Worm (Caenorhabditis elegans) whole organism, early embryonic: ENCODE results near the gene Y60A3A.19.

ENCODE experiments used
- B0310.2 ChIP-seq: sonication (generic microtip); optimal IDR thresholded peaks from 2 replicates; lab custom pipeline; 2016; ENCODE audit warnings: mild to moderate bottlenecking, missing genetic modification characterization, missing compliant biosample characterization
- F13C5.2 ChIP-seq: sonication (generic microtip); optimal IDR thresholded peaks from 2 replicates; lab custom pipeline; 2017; ENCODE audit warnings: mild to moderate bottlenecking, missing genetic modification characterization, inconsistent platforms, missing compliant biosample characterization
- ama-1 ChIP-seq: fragments of 150-350 bp; optimal IDR thresholded peaks from 2 replicates; lab custom pipeline; 2014
- ceh-13 ChIP-seq: fragments of 200-800 bp; sonication (Bioruptor generic); optimal IDR thresholded peaks from 2 replicates; lab custom pipeline; 2018; ENCODE audit warnings: mild to moderate bottlenecking, missing genetic modification characterization, missing compliant biosample characterization
- ceh-36 ChIP-seq: sonication (generic microtip); optimal IDR thresholded peaks from 2 replicates; lab custom pipeline; 2016; ENCODE audit warnings: missing genetic modification characterization, inconsistent platforms, missing compliant biosample characterization
- flt-1 ChIP-seq: fragments of 200-800 bp; sonication (Bioruptor generic); IDR thresholded peaks from 2 replicates; pipeline ENCODE4 v1.3.6; 2022; ENCODE audit warnings: missing genetic modification characterization, missing compliant biosample characterization
- hmg-4 ChIP-seq: fragments of 200-800 bp; sonication (Bioruptor generic); optimal IDR thresholded peaks from 2 replicates; lab custom pipeline; 2018; ENCODE audit warnings: mild to moderate bottlenecking, missing genetic modification characterization, missing compliant biosample characterization
- hnd-1 ChIP-seq: sonication (generic microtip); optimal IDR thresholded peaks from 2 replicates; lab custom pipeline; 2016; ENCODE audit warnings: missing genetic modification characterization, missing compliant biosample characterization
- scrt-1 ChIP-seq: fragments of 200-800 bp; sonication (Bioruptor generic); IDR thresholded peaks from 2 replicates; pipeline ENCODE4 v1.3.6; 2022; ENCODE audit warnings: missing genetic modification characterization, missing compliant biosample characterization
- sea-1 ChIP-seq: fragments of 200-800 bp; sonication (Bioruptor generic); conservative IDR thresholded peaks from 2 replicates; pipeline ENCODE4 v1.3.6; 2022; ENCODE audit warnings: missing genetic modification characterization, missing compliant biosample characterization
- tbx-11 ChIP-seq: fragments of 200-800 bp; sonication (Bioruptor generic); IDR thresholded peaks from 2 replicates; pipeline ENCODE4 v1.3.6; 2022; ENCODE audit warnings: missing genetic modification characterization, missing compliant biosample characterization

DNA sequence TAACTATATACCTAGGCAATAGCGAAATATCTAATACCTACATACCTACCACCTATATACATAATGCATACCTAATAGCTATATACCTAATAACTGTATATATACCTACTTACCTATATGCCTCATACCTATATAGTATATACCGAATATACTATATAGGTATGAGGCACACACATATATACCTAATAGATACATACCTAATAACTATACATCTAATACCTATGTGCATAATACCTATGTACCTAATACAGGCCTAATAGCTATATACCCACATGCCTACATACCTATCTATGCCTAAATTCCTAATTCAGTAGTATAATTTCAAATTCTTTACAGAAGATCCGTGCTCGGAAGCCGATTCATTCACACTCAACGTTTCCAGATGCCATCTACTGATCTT, 38.1 kb downstream of the Y60A3A.19 start:
- no peak for TF ChIP-seq ceh-13
- no peak for TF ChIP-seq tbx-11 (GFP tag; lab: Robert Waterston, UW)
- TF ChIP-seq B0310.2 (tag; lab: Kevin White, UChicago): no peak
- no peak for TF ChIP-seq scrt-1 (GFP tag; lab: Robert Waterston, UW)
- no peak for TF ChIP-seq hmg-4 (GFP tag; lab: Kevin White, UChicago)
- TF ChIP-seq ama-1: no peak
- TF ChIP-seq ceh-36: no peak
- TF ChIP-seq sea-1 (GFP tag; lab: Robert Waterston, UW): no peak
- no peak for TF ChIP-seq hnd-1 (tag; lab: Kevin White, UChicago)
- TF ChIP-seq F13C5.2: no peak
- TF ChIP-seq flt-1 (GFP tag; lab: Robert Waterston, UW): no peak
